Worm (Caenorhabditis elegans) whole organism, L4/young adult: ENCODE measurements around the gene wrk-1.

Experiments
- W03F9.2 ChIP-seq: fragments of 150-350 bp; optimal IDR thresholded peaks from 2 replicates; lab custom pipeline; 2014; ENCODE audit warnings: missing biosample characterization, missing genetic modification characterization
- him-1 ChIP-seq: sonication (generic microtip); optimal IDR thresholded peaks from 2 replicates; lab custom pipeline; 2016; ENCODE audit warnings: missing genotype, missing genetic modification reagents, missing genetic modification characterization, missing compliant biosample characterization

ce11 chrX:8419252-8419651, 26.9 kb upstream of the wrk-1 start:
- no peak for TF ChIP-seq W03F9.2
- TF ChIP-seq him-1 (tag; lab: Kevin White, UChicago), result no peak
